Worm (Caenorhabditis elegans) whole organism, young adult: ENCODE measurements around the gene actl-1.

Experiments
- ama-1 ChIP-seq, 3 experiments: fragments of 150-350 bp in 1 of 3; sonication (generic microtip) in 2 of 3; optimal IDR thresholded peaks; 2 replicates each; lab custom pipeline; 2014 to 2018; ENCODE audit warnings: missing biosample characterization in 2 of 3, missing genetic modification characterization in 2 of 3, missing genetic modification reagents in 2 of 3
- unc-62 ChIP-seq: fragments of 150-350 bp; optimal IDR thresholded peaks from 2 replicates; lab custom pipeline; 2014; ENCODE audit warnings: missing biosample characterization, missing genetic modification reagents, missing genetic modification characterization

ce11 chrX:6510627-6511026 is 11.0 kb upstream of the actl-1 start, which contains the start of gene ttr-36:
- no peak for TF ChIP-seq ama-1 (optimal IDR thresholded peaks at IDR 0.05; lab: Kevin White, UChicago)
- TF ChIP-seq ama-1 (GFP tag; optimal IDR thresholded peaks at IDR 0.05; lab: Kevin White, UChicago), result no peak
- TF ChIP-seq unc-62 (GFP tag; lab: Kevin White, UChicago), result no peak
